Fruit fly (Drosophila melanogaster): ENCODE data around the gene CG43317.
A peak's percentile ranks its signal among the peaks of the same experiment; 100 is the strongest.

The CG43317 gene

DNA sequence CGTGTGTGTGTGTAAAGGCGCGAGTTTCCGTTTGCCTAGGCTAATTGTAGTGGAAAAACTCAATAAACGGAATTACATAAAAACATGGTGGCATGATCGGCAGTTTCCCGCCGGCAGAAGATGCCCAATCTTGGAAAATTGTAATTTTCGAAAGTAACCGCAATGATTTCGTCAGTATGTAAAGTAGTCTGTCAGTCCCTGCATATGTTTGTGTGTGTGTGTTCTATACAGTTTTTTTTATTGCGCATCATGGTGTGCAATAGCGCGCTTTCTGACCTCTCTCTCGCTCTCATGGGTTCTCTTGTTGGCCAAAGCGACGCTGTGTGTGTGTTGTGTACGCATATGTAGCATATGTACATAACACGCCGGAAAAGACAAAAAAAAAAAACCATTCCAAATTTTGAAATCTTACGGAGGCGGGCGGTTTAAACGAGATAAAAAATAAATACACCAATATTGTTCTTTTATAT lies 39.9 kb downstream of the CG43317 start (continued):
- TF ChIP-seq CG11093 (GFP tag; IDR thresholded peaks at IDR 0.05) (0 out of 3 replicates have a peak, but pooled peaks have one; percentile 18), ara (GFP tag; IDR thresholded peaks at IDR 0.05) (no peak)

dm6 chr3R:15793372-15793802 lies 40.8 kb downstream of the CG43317 start, which contains the start of gene nsl1:
nsl1 (plus strand) TSS chr3R:15793782.
- TF ChIP-seq Rx (GFP tag; IDR thresholded peaks at IDR 0.05) (no peak), Adf1 (GFP tag; IDR thresholded peaks at IDR 0.05) (peak; percentile 81), phol (tag; optimal IDR thresholded peaks at IDR 0.05) (peak; percentile 62), Abd-B (GFP tag; optimal IDR thresholded peaks at IDR 0.05) (peak; percentile 1), CG11085 (GFP tag; IDR thresholded peaks at IDR 0.05) (no peak), CG1233 (GFP tag; optimal IDR thresholded peaks at IDR 0.05) (peak; percentile 11), maf-S (GFP tag; optimal IDR thresholded peaks at IDR 0.05) (no peak), ham (GFP tag; IDR thresholded peaks at IDR 0.05) (no peak), Lim3 (GFP tag; IDR thresholded peaks at IDR 0.05) (no peak), br (optimal IDR thresholded peaks at IDR 0.05) (no peak), sob (GFP tag; IDR thresholded peaks at IDR 0.05) (peak; percentile 48), CG2202 (tag; optimal IDR thresholded peaks at IDR 0.05) (no peak), nom (GFP tag; optimal IDR thresholded peaks at IDR 0.05) (peak; percentile 88), z (GFP tag; IDR thresholded peaks at IDR 0.05) (no peak), CG18619 (GFP tag; optimal IDR thresholded peaks at IDR 0.05) (no peak), ttk (GFP tag; IDR thresholded peaks at IDR 0.05) (peak; percentile 41; the same call in 1 of the 2 replicates), CG13775 (GFP tag; optimal IDR thresholded peaks at IDR 0.05) (peak; percentile 33), p53 (GFP tag; optimal IDR thresholded peaks at IDR 0.05) (no peak), CG30020 (tag; optimal IDR thresholded peaks at IDR 0.05) (peak; percentile 69), CG18476 (GFP tag; optimal IDR thresholded peaks at IDR 0.05) (peak; percentile 38), tup (GFP tag; optimal IDR thresholded peaks at IDR 0.05) (peak; percentile 54), CG17186 (GFP tag; optimal IDR thresholded peaks at IDR 0.05) (peak; percentile 98), CG10654 (GFP tag; optimal IDR thresholded peaks at IDR 0.05) (peak; percentile 19), C15 (GFP tag; IDR thresholded peaks at IDR 0.05) (0 out of 3 replicates have a peak, but pooled peaks have one; percentile 7), NFAT (GFP tag; IDR thresholded peaks at IDR 0.05) (no peak), CG11398 (GFP tag; optimal IDR thresholded peaks at IDR 0.05) (no peak), CG17912 (GFP tag; optimal IDR thresholded peaks at IDR 0.05) (no peak), CG6254 (GFP tag; optimal IDR thresholded peaks at IDR 0.05) (no peak), CG10543 (GFP tag; optimal IDR thresholded peaks at IDR 0.05) (peak; percentile 46), Hey (tag; optimal IDR thresholded peaks at IDR 0.05) (no peak), Mes4 (GFP tag; optimal IDR thresholded peaks at IDR 0.05) (no peak), Xbp1 (GFP tag; optimal IDR thresholded peaks at IDR 0.05) (peak; percentile 55), onecut (GFP tag; IDR thresholded peaks at IDR 0.05) (peak; percentile 14; the same call in 1 of the 2 replicates), CG14050 (GFP tag; IDR thresholded peaks at IDR 0.05) (0 out of 3 replicates have a peak, but pooled peaks have one; percentile 14), CG4328 (GFP tag; optimal IDR thresholded peaks at IDR 0.05) (no peak), fd96Cb (tag; optimal IDR thresholded peaks at IDR 0.05) (no peak), Taf1 (GFP tag; IDR thresholded peaks at IDR 0.05) (no peak; the same call in 1 of the 2 replicates), Deaf1 (tag; optimal IDR thresholded peaks at IDR 0.05) (peak; percentile 78), Drgx (GFP tag; IDR thresholded peaks at IDR 0.05) (no peak), CG12155 (GFP tag; optimal IDR thresholded peaks at IDR 0.05) (peak; percentile 97), CG17829 (tag; optimal IDR thresholded peaks at IDR 0.05) (peak; percentile 76), CG12071 (GFP tag; optimal IDR thresholded peaks at IDR 0.05) (no peak), CG17359 (tag; optimal IDR thresholded peaks at IDR 0.05) (no peak), wek (GFP tag; optimal IDR thresholded peaks at IDR 0.05) (no peak), dan (GFP tag; IDR thresholded peaks at IDR 0.05) (no peak), CG1647 (GFP tag; optimal IDR thresholded peaks at IDR 0.05) (no peak), inv (GFP tag; IDR thresholded peaks at IDR 0.05; ENCODE audit: partially characterized antibody) (peak; percentile 97), schlank (tag; optimal IDR thresholded peaks at IDR 0.05) (no peak)

Measured in whole organism, embryonic.